Fruit fly (Drosophila melanogaster) whole organism, embryonic: ENCODE data around the gene Lrrk.

Experiments used
- Bgb ChIP-seq: fragments of 200-800 bp; sonication (Bioruptor generic); IDR thresholded peaks from 2 replicates; pipeline ENCODE4 v1.3.6; 2022; ENCODE audit warnings: missing biosample characterization, missing genetic modification characterization; ENCODE audit not compliant: partially characterized antibody
- CG11093 ChIP-seq: fragments of 200-800 bp; sonication (Bioruptor generic); IDR thresholded peaks from 3 replicates; pipeline ENCODE4 v1.3.6; 2022; ENCODE audit warnings: missing biosample characterization, missing genetic modification characterization
- CG11398 ChIP-seq: fragments of 200-800 bp; sonication (Bioruptor generic); optimal IDR thresholded peaks from 2 replicates; lab custom pipeline; 2016; ENCODE audit warnings: missing biosample characterization, missing genetic modification characterization
- CG11695 ChIP-seq: fragments of 200-800 bp; sonication (Bioruptor generic); IDR thresholded peaks from 3 replicates; pipeline ENCODE4 v1.3.6; 2022; ENCODE audit warnings: missing biosample characterization, missing genetic modification characterization
- CG1233 ChIP-seq: fragments of 200-800 bp; sonication (Bioruptor generic); optimal IDR thresholded peaks from 4 replicates; lab custom pipeline; 2018; ENCODE audit warnings: missing biosample characterization, mild to moderate bottlenecking, missing genetic modification characterization
- CG14710 ChIP-seq: fragments of 200-800 bp; sonication (Bioruptor generic); optimal IDR thresholded peaks from 3 replicates; lab custom pipeline; 2019; ENCODE audit warnings: missing biosample characterization, mild to moderate bottlenecking, missing genetic modification characterization, moderate library complexity
- CG17385 ChIP-seq: fragments of 200-800 bp; sonication (Bioruptor generic); optimal IDR thresholded peaks from 3 replicates; lab custom pipeline; 2018; ENCODE audit warnings: missing biosample characterization, mild to moderate bottlenecking, missing genetic modification characterization
- CG18011 ChIP-seq: fragments of 200-800 bp; sonication (Bioruptor generic); optimal IDR thresholded peaks from 2 replicates; lab custom pipeline; 2017; ENCODE audit warnings: missing biosample characterization, missing genetic modification characterization, mild to moderate bottlenecking, moderate library complexity, missing genotype
- CG18599 ChIP-seq: fragments of 200-800 bp; sonication (Bioruptor generic); optimal IDR thresholded peaks from 3 replicates; lab custom pipeline; 2017; ENCODE audit warnings: missing biosample characterization, missing genetic modification characterization, mild to moderate bottlenecking, moderate library complexity, missing genetic modification reagents
- CG18619 ChIP-seq: fragments of 200-800 bp; sonication (Bioruptor generic); optimal IDR thresholded peaks from 3 replicates; lab custom pipeline; 2017; ENCODE audit warnings: missing biosample characterization, mild to moderate bottlenecking, missing genetic modification characterization
- CG2120 ChIP-seq: fragments of 200-800 bp; sonication (Bioruptor generic); optimal IDR thresholded peaks from 3 replicates; lab custom pipeline; 2016; ENCODE audit warnings: missing biosample characterization, missing genetic modification characterization
- CG2129 ChIP-seq: fragments of 200-800 bp; sonication (Bioruptor generic); IDR thresholded peaks from 2 replicates; pipeline ENCODE4 v1.3.6; 2022; ENCODE audit warnings: missing biosample characterization, missing genetic modification characterization; ENCODE audit not compliant: partially characterized antibody
- CG31441 ChIP-seq: fragments of 200-800 bp; sonication (Bioruptor generic); IDR thresholded peaks from 2 replicates; pipeline ENCODE4 v1.3.6; 2022; ENCODE audit warnings: missing biosample characterization, missing genetic modification characterization
- CG3163 ChIP-seq: fragments of 200-800 bp; sonication (Bioruptor generic); optimal IDR thresholded peaks from 3 replicates; lab custom pipeline; 2016; ENCODE audit warnings: missing biosample characterization, missing genetic modification characterization
- CG32532 ChIP-seq: fragments of 200-800 bp; sonication (Bioruptor generic); IDR thresholded peaks from 2 replicates; pipeline ENCODE4 v1.3.6; 2022; ENCODE audit warnings: missing biosample characterization, missing genetic modification characterization
- CG34224 ChIP-seq: fragments of 200-800 bp; sonication (Bioruptor generic); IDR thresholded peaks from 3 replicates; pipeline ENCODE4 v1.3.6; 2022; ENCODE audit warnings: missing biosample characterization, missing genetic modification characterization; ENCODE audit not compliant: partially characterized antibody
- CG5180 ChIP-seq: fragments of 200-800 bp; sonication (Bioruptor generic); optimal IDR thresholded peaks from 3 replicates; lab custom pipeline; 2017; ENCODE audit warnings: missing biosample characterization, missing genetic modification characterization, mild to moderate bottlenecking, moderate library complexity, missing genetic modification reagents
- CG6175 ChIP-seq: fragments of 200-800 bp; sonication (Bioruptor generic); IDR thresholded peaks from 3 replicates; pipeline ENCODE4 v1.3.6; 2022; ENCODE audit warnings: missing biosample characterization, missing genetic modification characterization
- CG8944 ChIP-seq: fragments of 200-800 bp; sonication (Bioruptor generic); optimal IDR thresholded peaks from 3 replicates; lab custom pipeline; 2016; ENCODE audit warnings: missing biosample characterization, missing genetic modification characterization
- CG9215 ChIP-seq: fragments of 200-800 bp; sonication (Bioruptor generic); IDR thresholded peaks from 2 replicates; pipeline ENCODE4 v1.3.6; 2022; ENCODE audit warnings: missing biosample characterization, missing genetic modification characterization
- Chrac-16 ChIP-seq: fragments of 200-800 bp; sonication (Bioruptor generic); optimal IDR thresholded peaks from 3 replicates; lab custom pipeline; 2016; ENCODE audit warnings: missing biosample characterization, missing genetic modification characterization
- CoRest ChIP-seq: fragments of 200-800 bp; sonication (Bioruptor generic); optimal IDR thresholded peaks from 3 replicates; lab custom pipeline; 2018; ENCODE audit warnings: missing biosample characterization, mild to moderate bottlenecking, missing genetic modification characterization, moderate library complexity
- Elba2 ChIP-seq: fragments of 200-800 bp; sonication (Bioruptor generic); optimal IDR thresholded peaks from 3 replicates; lab custom pipeline; 2016; ENCODE audit warnings: missing biosample characterization, missing genetic modification characterization
- HmgD ChIP-seq: fragments of 200-800 bp; sonication (Bioruptor generic); optimal IDR thresholded peaks from 3 replicates; lab custom pipeline; 2016; ENCODE audit warnings: missing biosample characterization, missing genetic modification characterization
- MBD-R2 ChIP-seq: fragments of 200-800 bp; sonication (Bioruptor generic); IDR thresholded peaks from 2 replicates; pipeline ENCODE4 v1.3.6; 2022; ENCODE audit warnings: missing biosample characterization, missing genetic modification characterization
- NFAT ChIP-seq: fragments of 200-800 bp; sonication (Bioruptor generic); IDR thresholded peaks from 2 replicates; pipeline ENCODE4 v1.3.6; 2022; ENCODE audit warnings: missing biosample characterization, missing genetic modification characterization
- Xbp1 ChIP-seq: fragments of 200-800 bp; sonication (Bioruptor generic); optimal IDR thresholded peaks from 3 replicates; lab custom pipeline; 2016; ENCODE audit warnings: missing biosample characterization, mild to moderate bottlenecking, missing genetic modification characterization
- aop ChIP-seq: fragments of 200-800 bp; sonication (Bioruptor generic); IDR thresholded peaks from 2 replicates; pipeline ENCODE4 v1.3.6; 2022; ENCODE audit warnings: missing biosample characterization, missing genetic modification characterization
- bbx ChIP-seq: fragments of 200-800 bp; sonication (Bioruptor generic); IDR thresholded peaks from 2 replicates; pipeline ENCODE4 v1.3.6; 2022; ENCODE audit warnings: missing biosample characterization, missing genetic modification characterization; ENCODE audit not compliant: partially characterized antibody
- bigmax ChIP-seq: fragments of 200-800 bp; sonication (Bioruptor generic); optimal IDR thresholded peaks from 2 replicates; lab custom pipeline; 2018; ENCODE audit warnings: missing biosample characterization, mild to moderate bottlenecking, missing genetic modification characterization
- chm ChIP-seq: fragments of 200-800 bp; sonication (Bioruptor generic); IDR thresholded peaks from 2 replicates; pipeline ENCODE4 v1.3.6; 2022; ENCODE audit warnings: missing biosample characterization, missing genetic modification characterization
- danr ChIP-seq: fragments of 200-800 bp; sonication (Bioruptor generic); IDR thresholded peaks from 2 replicates; pipeline ENCODE4 v1.3.6; 2022; ENCODE audit warnings: missing biosample characterization, missing genetic modification characterization
- fd3F ChIP-seq: fragments of 200-800 bp; sonication (Bioruptor generic); optimal IDR thresholded peaks from 2 replicates; lab custom pipeline; 2018; ENCODE audit warnings: missing biosample characterization, mild to moderate bottlenecking, missing genetic modification characterization, moderate library complexity
- gcm ChIP-seq: fragments of 200-800 bp; sonication (Bioruptor generic); optimal IDR thresholded peaks from 2 replicates; lab custom pipeline; 2019; ENCODE audit warnings: missing biosample characterization, mild to moderate bottlenecking, missing genetic modification characterization, moderate library complexity
- ham ChIP-seq: fragments of 200-800 bp; sonication (Bioruptor generic); IDR thresholded peaks from 2 replicates; pipeline ENCODE4 v1.3.6; 2022; ENCODE audit warnings: missing biosample characterization, missing genetic modification characterization
- ind ChIP-seq: fragments of 200-800 bp; sonication (Bioruptor generic); optimal IDR thresholded peaks from 3 replicates; lab custom pipeline; 2016; ENCODE audit warnings: missing biosample characterization, missing genetic modification characterization
- insv ChIP-seq, 2 experiments: fragments of 200-800 bp; sonication (Bioruptor generic); optimal IDR thresholded peaks; 3 replicates each; lab custom pipeline; 2016 to 2018; ENCODE audit warnings: missing biosample characterization in 2 of 2, missing genetic modification characterization in 2 of 2
- lola ChIP-seq, 3 experiments: fragments of >200 bp in 2 of 3; fragments of 200-800 bp in 1 of 3; sonication (Bioruptor generic) in 1 of 3; optimal IDR thresholded peaks; 2 replicates each; lab custom pipeline; 2017 to 2019; ENCODE audit warnings: missing biosample characterization in 3 of 3, missing genetic modification characterization in 3 of 3, mild to moderate bottlenecking in 1 of 3, moderate library complexity in 1 of 3
- lov ChIP-seq, 2 experiments: fragments of 200-800 bp in 1 of 2; fragments of >200 bp in 1 of 2; sonication (Bioruptor generic) in 1 of 2; IDR thresholded peaks in 1 of 2; optimal IDR thresholded peaks in 1 of 2; 2 replicates in 1 of 2; 3 replicates in 1 of 2; pipeline versions ENCODE4 v1.3.6 to Lab custom; 2017 to 2022; ENCODE audit warnings: missing biosample characterization in 1 of 2, missing genetic modification characterization in 1 of 2
- pb ChIP-seq: fragments of 200-800 bp; sonication (Bioruptor generic); optimal IDR thresholded peaks from 3 replicates; lab custom pipeline; 2016; ENCODE audit warnings: missing biosample characterization, missing genetic modification characterization
- peb ChIP-seq: fragments of 200-800 bp; sonication (Bioruptor generic); IDR thresholded peaks from 2 replicates; pipeline ENCODE4 v1.3.6; 2022; ENCODE audit warnings: missing biosample characterization, missing genetic modification characterization
- repo ChIP-seq: fragments of 200-800 bp; sonication (Bioruptor generic); optimal IDR thresholded peaks from 2 replicates; lab custom pipeline; 2016; ENCODE audit warnings: missing biosample characterization, missing genetic modification characterization
- ro ChIP-seq: fragments of 200-800 bp; sonication (Bioruptor generic); IDR thresholded peaks from 2 replicates; pipeline ENCODE4 v1.3.6; 2022; ENCODE audit warnings: missing biosample characterization, missing genetic modification characterization
- shn ChIP-seq: fragments of 200-800 bp; sonication (Bioruptor generic); optimal IDR thresholded peaks from 3 replicates; lab custom pipeline; 2016; ENCODE audit warnings: missing biosample characterization, missing genetic modification characterization
- slbo ChIP-seq: fragments of 200-800 bp; sonication (Bioruptor generic); IDR thresholded peaks from 2 replicates; pipeline ENCODE4 v1.3.6; 2022; ENCODE audit warnings: missing biosample characterization, missing genetic modification characterization
- trem ChIP-seq: fragments of 200-800 bp; optimal IDR thresholded peaks from 3 replicates; lab custom pipeline; 2019; ENCODE audit warnings: missing biosample characterization, mild to moderate bottlenecking, missing genetic modification characterization, moderate library complexity
- tup ChIP-seq: fragments of 200-800 bp; sonication (Bioruptor generic); optimal IDR thresholded peaks from 2 replicates; lab custom pipeline; 2016; ENCODE audit warnings: missing biosample characterization, mild to moderate bottlenecking, missing genetic modification characterization, moderate library complexity
- vfl ChIP-seq: fragments of 200-800 bp; sonication (Bioruptor generic); optimal IDR thresholded peaks from 2 replicates; lab custom pipeline; 2016; ENCODE audit warnings: missing biosample characterization, missing genetic modification characterization

Gene Lrrk

dm6 chr3R:20634674-20635594, at the start of gene Lrrk, which contains the start of gene Pi3K92E:
Lrrk (plus strand) TSS chr3R:20635480.
Pi3K92E (minus strand) TSS chr3R:20634732.
- TF ChIP-seq CG11398 (GFP tag; lab: Kevin White, UChicago) (no peak), bbx (peak; percentile 77), CG18599 (GFP tag; lab: Kevin White, UChicago) (no peak), ind (no peak), CG8944 (no peak), CG17385 (GFP tag; lab: Kevin White, UChicago) (no peak), bigmax (GFP tag; lab: Kevin White, UChicago) (no peak), CG2120 (no peak), CG11093 (GFP tag; lab: Robert Waterston, UW) (no peak), HmgD (no peak), chm (GFP tag; lab: Robert Waterston, UW) (no peak), CG32532 (GFP tag; lab: Robert Waterston, UW) (peak; percentile 28; the same call in 1 of the 2 replicates), CG31441 (GFP tag; lab: Robert Waterston, UW) (no peak), gcm (no peak), fd3F (no peak), CG34224 (GFP tag; lab: Robert Waterston, UW) (peak; percentile 78), ro (GFP tag; lab: Robert Waterston, UW) (no peak), tup (GFP tag; lab: Kevin White, UChicago) (no peak), lov (optimal IDR thresholded peaks at IDR 0.05; lab: Kevin White, UChicago) (no peak), lov (GFP tag; IDR thresholded peaks at IDR 0.05; lab: Robert Waterston, UW) (0 out of 3 replicates have a peak, but pooled peaks have one; percentile 49), Xbp1 (GFP tag; lab: Kevin White, UChicago) (no peak), CG6175 (no peak), vfl (GFP tag; lab: Kevin White, UChicago) (no peak), shn (GFP tag; lab: Kevin White, UChicago) (no peak), repo (GFP tag; lab: Kevin White, UChicago) (no peak), CG5180 (GFP tag; lab: Kevin White, UChicago) (no peak), MBD-R2 (GFP tag; lab: Robert Waterston, UW) (0 out of 2 replicates have a peak, but pooled peaks have one; percentile 5), CG9215 (GFP tag; lab: Robert Waterston, UW) (no peak), trem (tag; lab: Kevin White, UChicago) (peak; percentile 15), CG2129 (GFP tag; lab: Robert Waterston, UW) (peak; percentile 67), aop (no peak), danr (no peak), CoRest (peak; percentile 62), NFAT (GFP tag; lab: Robert Waterston, UW) (peak; percentile 40; the same call in 1 of the 2 replicates), pb (GFP tag; lab: Kevin White, UChicago) (no peak), slbo (GFP tag; lab: Robert Waterston, UW) (peak; percentile 47; the same call in 1 of the 2 replicates), peb (GFP tag; lab: Robert Waterston, UW) (no peak), ham (GFP tag; lab: Robert Waterston, UW) (no peak), lola (GFP tag; optimal IDR thresholded peaks at IDR 0.05; lab: Kevin White, UChicago) (no peak), CG11695 (GFP tag; lab: Robert Waterston, UW) (no peak), CG3163 (GFP tag; lab: Kevin White, UChicago) (no peak), CG18011 (GFP tag; lab: Kevin White, UChicago) (no peak), Chrac-16 (no peak), insv (GFP tag; optimal IDR thresholded peaks at IDR 0.05; lab: Kevin White, UChicago) (no peak), Bgb (peak; percentile 86), CG14710 (tag; lab: Kevin White, UChicago) (peak; percentile 29), CG18619 (GFP tag; lab: Kevin White, UChicago) (no peak), CG1233 (GFP tag; lab: Kevin White, UChicago) (peak; percentile 39), Elba2 (GFP tag; lab: Kevin White, UChicago) (no peak)
